Worm (Caenorhabditis elegans) whole organism, late embryonic: ENCODE data around the gene Y66H1A.8.
A peak's percentile ranks its signal among the peaks of the same experiment; 100 is the strongest.

ENCODE experiments used
- F13H6.1 ChIP-seq: sonication (generic microtip); optimal IDR thresholded peaks from 2 replicates; lab custom pipeline; 2016; ENCODE audit warnings: missing genetic modification characterization, missing compliant biosample characterization
- T23F11.4 ChIP-seq: fragments of 200-800 bp; sonication (Bioruptor generic); optimal IDR thresholded peaks from 2 replicates; lab custom pipeline; 2018; ENCODE audit warnings: mild to moderate bottlenecking, missing genetic modification characterization, missing compliant biosample characterization
- Y22D7AL.16 ChIP-seq: sonication (generic microtip); optimal IDR thresholded peaks from 2 replicates; lab custom pipeline; 2016; ENCODE audit warnings: missing genetic modification characterization, missing compliant biosample characterization
- ceh-18 ChIP-seq: sonication (generic microtip); optimal IDR thresholded peaks from 2 replicates; lab custom pipeline; 2016; ENCODE audit warnings: missing genetic modification characterization, missing compliant biosample characterization
- ceh-19 ChIP-seq: fragments of 200-800 bp; sonication (Bioruptor generic); optimal IDR thresholded peaks from 2 replicates; lab custom pipeline; 2018; ENCODE audit warnings: mild to moderate bottlenecking, missing genetic modification characterization, missing compliant biosample characterization
- ceh-2 ChIP-seq: sonication (generic microtip); optimal IDR thresholded peaks from 2 replicates; lab custom pipeline; 2016; ENCODE audit warnings: missing genotype, missing genetic modification characterization, missing compliant biosample characterization
- ceh-22 ChIP-seq: sonication (generic microtip); optimal IDR thresholded peaks from 2 replicates; lab custom pipeline; 2017; ENCODE audit warnings: missing biosample characterization, missing genetic modification characterization
- ceh-30 ChIP-seq: fragments of 150-350 bp; optimal IDR thresholded peaks from 2 replicates; lab custom pipeline; 2014; ENCODE audit warnings: missing biosample characterization, missing genetic modification characterization
- ceh-31 ChIP-seq: sonication (generic microtip); optimal IDR thresholded peaks from 2 replicates; lab custom pipeline; 2016; ENCODE audit warnings: missing genetic modification characterization, missing compliant biosample characterization
- ceh-34 ChIP-seq: sonication (generic microtip); optimal IDR thresholded peaks from 2 replicates; lab custom pipeline; 2016; ENCODE audit warnings: mild to moderate bottlenecking, missing genetic modification characterization, missing compliant biosample characterization
- ceh-48 ChIP-seq: sonication (generic microtip); optimal IDR thresholded peaks from 2 replicates; lab custom pipeline; 2016; ENCODE audit warnings: missing genetic modification characterization, inconsistent platforms, missing compliant biosample characterization
- ceh-6 ChIP-seq: fragments of 200-800 bp; sonication (Bioruptor generic); optimal IDR thresholded peaks from 2 replicates; lab custom pipeline; 2018; ENCODE audit warnings: mild to moderate bottlenecking, missing genetic modification characterization, missing compliant biosample characterization
- che-1 ChIP-seq: sonication (generic microtip); optimal IDR thresholded peaks from 2 replicates; lab custom pipeline; 2016; ENCODE audit warnings: mild to moderate bottlenecking, missing genetic modification characterization, missing compliant biosample characterization
- dmd-4 ChIP-seq: sonication (generic microtip); optimal IDR thresholded peaks from 2 replicates; lab custom pipeline; 2016; ENCODE audit warnings: borderline replicate concordance, missing genetic modification characterization, missing compliant biosample characterization
- elt-4 ChIP-seq: sonication (generic microtip); optimal IDR thresholded peaks from 2 replicates; lab custom pipeline; 2016; ENCODE audit warnings: missing genetic modification characterization, missing compliant biosample characterization
- eyg-1 ChIP-seq: sonication (generic microtip); optimal IDR thresholded peaks from 2 replicates; lab custom pipeline; 2016; ENCODE audit warnings: missing genotype, missing genetic modification characterization, missing compliant biosample characterization
- fax-1 ChIP-seq: sonication (generic microtip); optimal IDR thresholded peaks from 2 replicates; lab custom pipeline; 2016; ENCODE audit warnings: missing genotype, missing genetic modification characterization, missing compliant biosample characterization
- fkh-10 ChIP-seq: fragments of 150-350 bp; optimal IDR thresholded peaks from 2 replicates; lab custom pipeline; 2014; ENCODE audit warnings: missing biosample characterization, missing genetic modification reagents, missing genetic modification characterization
- fkh-6 ChIP-seq: sonication (generic microtip); optimal IDR thresholded peaks from 2 replicates; lab custom pipeline; 2016; ENCODE audit warnings: missing genetic modification characterization, missing compliant biosample characterization
- hlh-13 ChIP-seq: fragments of 200-800 bp; sonication (Bioruptor generic); optimal IDR thresholded peaks from 2 replicates; lab custom pipeline; 2018; ENCODE audit warnings: mild to moderate bottlenecking, missing genetic modification characterization, missing compliant biosample characterization
- hlh-30 ChIP-seq: sonication (generic microtip); optimal IDR thresholded peaks from 2 replicates; lab custom pipeline; 2017; ENCODE audit warnings: antibody characterized with exemption, missing genetic modification characterization, missing compliant biosample characterization; ENCODE audit not compliant: insufficient read depth
- hlh-6 ChIP-seq: sonication (generic microtip); optimal IDR thresholded peaks from 2 replicates; lab custom pipeline; 2016; ENCODE audit warnings: missing genotype, missing genetic modification characterization, missing compliant biosample characterization
- lim-6 ChIP-seq: sonication (generic microtip); optimal IDR thresholded peaks from 2 replicates; lab custom pipeline; 2016; ENCODE audit warnings: missing genetic modification characterization, missing compliant biosample characterization
- lin-11 ChIP-seq: fragments of 200-800 bp; sonication (Bioruptor generic); optimal IDR thresholded peaks from 2 replicates; lab custom pipeline; 2018; ENCODE audit warnings: mild to moderate bottlenecking, missing genetic modification characterization, missing compliant biosample characterization
- madf-2 ChIP-seq: sonication (generic microtip); optimal IDR thresholded peaks from 2 replicates; lab custom pipeline; 2017; ENCODE audit warnings: missing genetic modification characterization, missing compliant biosample characterization
- nhr-11 ChIP-seq: fragments of 150-350 bp; optimal IDR thresholded peaks from 2 replicates; lab custom pipeline; 2014; ENCODE audit warnings: missing biosample characterization, missing genetic modification characterization
- nhr-232 ChIP-seq: sonication (generic microtip); optimal IDR thresholded peaks from 2 replicates; lab custom pipeline; 2016; ENCODE audit warnings: missing genetic modification characterization, missing compliant biosample characterization
- npax-4 ChIP-seq: sonication (generic microtip); optimal IDR thresholded peaks from 2 replicates; lab custom pipeline; 2016; ENCODE audit warnings: missing genetic modification characterization, missing compliant biosample characterization
- pag-3 ChIP-seq: sonication (generic microtip); optimal IDR thresholded peaks from 2 replicates; lab custom pipeline; 2016; ENCODE audit warnings: missing compliant biosample characterization, missing genetic modification characterization, borderline replicate concordance
- pat-9 ChIP-seq: fragments of 200-800 bp; sonication (Bioruptor generic); optimal IDR thresholded peaks from 2 replicates; lab custom pipeline; 2018; ENCODE audit warnings: mild to moderate bottlenecking, missing genetic modification characterization, moderate library complexity, missing compliant biosample characterization
- pax-1 ChIP-seq: fragments of 150-350 bp; optimal IDR thresholded peaks from 2 replicates; lab custom pipeline; 2014; ENCODE audit warnings: missing biosample characterization, missing genetic modification characterization
- pros-1 ChIP-seq: fragments of 150-350 bp; optimal IDR thresholded peaks from 2 replicates; lab custom pipeline; 2014; ENCODE audit warnings: missing biosample characterization, missing genetic modification reagents, missing genetic modification characterization
- rnt-1 ChIP-seq: sonication (generic microtip); optimal IDR thresholded peaks from 2 replicates; lab custom pipeline; 2016; ENCODE audit warnings: missing genetic modification characterization, missing compliant biosample characterization
- sdc-2 ChIP-seq: sonication (generic microtip); optimal IDR thresholded peaks from 2 replicates; lab custom pipeline; 2016; ENCODE audit warnings: missing genotype, missing genetic modification characterization, missing compliant biosample characterization
- unc-55 ChIP-seq: sonication (generic microtip); optimal IDR thresholded peaks from 2 replicates; lab custom pipeline; 2017; ENCODE audit warnings: missing biosample characterization, missing genetic modification reagents, missing genetic modification characterization
- unc-86 ChIP-seq: sonication (generic microtip); optimal IDR thresholded peaks from 2 replicates; lab custom pipeline; 2016; ENCODE audit warnings: missing genetic modification characterization, missing compliant biosample characterization

Y66H1A.8 gene

ce11 chrIV:468307-468706 lies 13.6 kb upstream of the Y66H1A.8 start:
- TF ChIP-seq ceh-34: no peak
- no peak for TF ChIP-seq unc-86 (tag; lab: Kevin White, UChicago)
- no peak for TF ChIP-seq npax-4 (tag; lab: Kevin White, UChicago)
- no peak for TF ChIP-seq hlh-30 (tag; lab: Kevin White, UChicago)
- no peak for TF ChIP-seq che-1
- no peak for TF ChIP-seq pag-3 (tag; lab: Kevin White, UChicago)
- no peak for TF ChIP-seq nhr-11 (tag; lab: Kevin White, UChicago)

ce11 chrIV:467291-467690 lies 12.6 kb upstream of the Y66H1A.8 start:
- no peak for TF ChIP-seq hlh-6 (tag; lab: Kevin White, UChicago)
- no peak for TF ChIP-seq eyg-1
- TF ChIP-seq fkh-10 (GFP tag; lab: Kevin White, UChicago): no peak
- no peak for TF ChIP-seq fkh-6
- no peak for TF ChIP-seq lin-11
- no peak for TF ChIP-seq ceh-2 (tag; lab: Kevin White, UChicago)
- TF ChIP-seq pros-1 (tag; lab: Kevin White, UChicago): no peak
- no peak for TF ChIP-seq madf-2 (tag; lab: Kevin White, UChicago)

DNA sequence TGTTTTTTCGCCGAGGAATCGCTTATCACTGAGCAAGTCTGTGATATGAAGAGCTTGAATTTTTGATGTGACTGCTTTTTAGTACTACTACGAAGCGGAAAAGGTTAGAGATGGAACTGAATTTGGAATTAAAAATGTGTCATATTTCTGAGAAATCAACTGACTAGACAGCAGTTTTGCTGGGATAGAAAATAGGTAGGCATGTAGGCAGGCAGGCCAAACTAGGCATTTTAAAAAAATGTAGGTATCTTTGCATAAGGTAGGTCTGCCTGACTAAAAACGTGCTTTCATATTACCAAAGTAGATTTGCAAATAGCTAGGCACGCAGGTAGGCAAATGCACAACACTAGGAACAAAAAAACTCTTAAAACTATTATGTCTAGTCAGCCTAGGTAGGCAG lies 11.9 kb upstream of the Y66H1A.8 start:
- TF ChIP-seq dmd-4 (tag; lab: Kevin White, UChicago) (no peak), ceh-22 (tag; lab: Kevin White, UChicago) (no peak), sdc-2 (tag; lab: Kevin White, UChicago) (no peak), hlh-13 (GFP tag; lab: Kevin White, UChicago) (no peak), ceh-31 (tag; lab: Kevin White, UChicago) (no peak), ceh-19 (GFP tag; lab: Kevin White, UChicago) (no peak), pax-1 (no peak), fkh-10 (GFP tag; lab: Kevin White, UChicago) (no peak), ceh-18 (tag; lab: Kevin White, UChicago) (no peak), rnt-1 (no peak), ceh-30 (no peak)

ce11 chrIV:462050-462449 lies 7.3 kb upstream of the Y66H1A.8 start:
- TF ChIP-seq elt-4 (tag; lab: Kevin White, UChicago): peak; percentile 44
- TF ChIP-seq unc-55 (GFP tag; lab: Kevin White, UChicago): no peak

ce11 chrIV:460614-461079 lies 5.9 kb upstream of the Y66H1A.8 start, which contains the start of gene M04G7.2:
M04G7.2 (minus strand) TSS chrIV:461029.
- no peak for TF ChIP-seq rnt-1
- no peak for TF ChIP-seq lim-6 (tag; lab: Kevin White, UChicago)
- TF ChIP-seq ceh-31 (tag; lab: Kevin White, UChicago): no peak
- TF ChIP-seq fkh-10 (GFP tag; lab: Kevin White, UChicago): no peak
- TF ChIP-seq ceh-30: no peak

DNA sequence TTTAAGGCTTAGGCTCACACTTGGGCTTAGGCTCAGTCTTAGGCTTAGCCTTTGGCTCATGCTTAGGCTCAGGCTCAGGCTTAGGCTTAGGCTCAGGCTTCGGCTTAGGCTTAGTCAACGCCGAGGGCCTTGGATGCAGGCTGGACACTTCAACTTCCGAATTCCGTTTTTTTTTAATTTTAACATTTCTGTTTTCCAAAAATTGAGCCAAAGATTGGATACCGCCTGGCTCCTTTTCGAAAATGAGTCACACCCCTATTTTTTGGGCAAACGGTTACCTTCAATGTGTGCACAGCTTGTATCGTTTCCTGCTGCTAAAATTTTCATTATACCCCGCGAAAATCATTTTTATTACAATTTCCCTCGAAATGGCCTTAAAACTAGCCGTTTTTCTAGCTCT lies 768 bp upstream of the Y66H1A.8 start, which contains the start of gene M04G7.1:
Gene M04G7.1 (plus strand): TSS at position 301 of the 400 bp plus-strand sequence.
- TF ChIP-seq pat-9 (tag; lab: Kevin White, UChicago) (no peak), Y22D7AL.16 (no peak), hlh-13 (GFP tag; lab: Kevin White, UChicago) (no peak), npax-4 (tag; lab: Kevin White, UChicago) (no peak), rnt-1 (no peak), ceh-6 (no peak), pag-3 (tag; lab: Kevin White, UChicago) (no peak), T23F11.4 (GFP tag; lab: Kevin White, UChicago) (no peak), nhr-232 (no peak), fax-1 (tag; lab: Kevin White, UChicago) (no peak), ceh-48 (no peak), F13H6.1 (tag; lab: Kevin White, UChicago) (no peak), unc-55 (GFP tag; lab: Kevin White, UChicago) (no peak)
